Worm (Caenorhabditis elegans) whole organism, L1 larva: ENCODE measurements around the gene szy-4.

Source experiments
- C04F5.9 ChIP-seq: sonication (generic microtip); optimal IDR thresholded peaks from 2 replicates; lab custom pipeline; 2016; ENCODE audit warnings: missing genetic modification characterization, missing compliant biosample characterization
- F16B12.6 ChIP-seq: fragments of 150-350 bp; optimal IDR thresholded peaks from 2 replicates; lab custom pipeline; 2014; ENCODE audit warnings: missing biosample characterization, missing genetic modification characterization
- Y116A8C.19 ChIP-seq: sonication (generic microtip); optimal IDR thresholded peaks from 2 replicates; lab custom pipeline; 2016; ENCODE audit warnings: missing compliant biosample characterization, missing genetic modification characterization, borderline replicate concordance
- ama-1 ChIP-seq: fragments of 150-350 bp; optimal IDR thresholded peaks from 2 replicates; lab custom pipeline; 2014
- blmp-1 ChIP-seq: fragments of 150-350 bp; optimal IDR thresholded peaks from 2 replicates; lab custom pipeline; 2014; ENCODE audit warnings: missing biosample characterization, missing genetic modification characterization
- ceh-82 ChIP-seq, 3 experiments: fragments of 150-350 bp in 1 of 3; sonication (generic microtip) in 2 of 3; optimal IDR thresholded peaks; 2 replicates each; lab custom pipeline; 2014 to 2017; ENCODE audit warnings: missing biosample characterization in 3 of 3, missing genetic modification characterization in 3 of 3
- ces-1 ChIP-seq: fragments of 150-350 bp; optimal IDR thresholded peaks from 2 replicates; lab custom pipeline; 2014; ENCODE audit warnings: missing biosample characterization, missing genetic modification reagents, missing genetic modification characterization
- dsc-1 ChIP-seq: sonication (generic microtip); optimal IDR thresholded peaks from 2 replicates; lab custom pipeline; 2016; ENCODE audit warnings: mild to moderate bottlenecking, missing genetic modification characterization, missing compliant biosample characterization
- efl-1 ChIP-seq, 4 experiments: fragments of 150-350 bp; optimal IDR thresholded peaks in 3 of 4; peaks in 1 of 4; 1 replicate in 1 of 4; 2 replicates in 3 of 4; lab custom pipeline; 2014; ENCODE audit warnings: missing biosample characterization in 2 of 4, missing genetic modification characterization in 2 of 4, missing genetic modification reagents in 2 of 4
- efl-3 ChIP-seq: fragments of 200-800 bp; sonication (Bioruptor generic); optimal IDR thresholded peaks from 2 replicates; lab custom pipeline; 2018; ENCODE audit warnings: mild to moderate bottlenecking, missing genetic modification characterization, missing compliant biosample characterization
- egl-13 ChIP-seq: sonication (generic microtip); optimal IDR thresholded peaks from 2 replicates; lab custom pipeline; 2016; ENCODE audit warnings: missing genotype, missing genetic modification reagents, missing genetic modification characterization, missing compliant biosample characterization
- elt-2 ChIP-seq: sonication (generic microtip); optimal IDR thresholded peaks from 2 replicates; lab custom pipeline; 2016; ENCODE audit warnings: missing genetic modification characterization, mild to moderate bottlenecking, inconsistent platforms, missing compliant biosample characterization, missing genetic modification reagents
- fkh-8 ChIP-seq: sonication (generic microtip); optimal IDR thresholded peaks from 2 replicates; lab custom pipeline; 2016; ENCODE audit warnings: mild to moderate bottlenecking, missing genetic modification characterization, missing compliant biosample characterization
- fos-1 ChIP-seq: fragments of 150-350 bp; optimal IDR thresholded peaks from 2 replicates; lab custom pipeline; 2014; ENCODE audit warnings: missing biosample characterization, missing genetic modification characterization
- irx-1 ChIP-seq: sonication (generic microtip); optimal IDR thresholded peaks from 2 replicates; lab custom pipeline; 2016; ENCODE audit warnings: missing genetic modification characterization, missing compliant biosample characterization
- lin-14 ChIP-seq: fragments of 200-800 bp; sonication (Bioruptor generic); optimal IDR thresholded peaks from 2 replicates; lab custom pipeline; 2018; ENCODE audit warnings: mild to moderate bottlenecking, missing genetic modification characterization, moderate library complexity, missing compliant biosample characterization
- lin-15B ChIP-seq: fragments of 150-350 bp; sonication (generic microtip); optimal IDR thresholded peaks from 3 replicates; lab custom pipeline; 2014; ENCODE audit warnings: missing biosample characterization, missing genetic modification characterization
- lin-35 ChIP-seq, 2 experiments: fragments of 150-350 bp; optimal IDR thresholded peaks; 2 replicates each; lab custom pipeline; 2014; ENCODE audit warnings: missing biosample characterization in 2 of 2, missing genetic modification characterization in 2 of 2, missing genetic modification reagents in 2 of 2
- lsy-2 ChIP-seq, 2 experiments: fragments of 150-350 bp; optimal IDR thresholded peaks; 2 replicates each; lab custom pipeline; 2014; ENCODE audit warnings: missing biosample characterization in 2 of 2, missing genetic modification characterization in 2 of 2
- mab-9 ChIP-seq: fragments of 200-800 bp; sonication (Bioruptor generic); IDR thresholded peaks from 2 replicates; pipeline ENCODE4 v1.3.6; 2022; ENCODE audit warnings: missing genetic modification reagents, missing genetic modification characterization, missing compliant biosample characterization
- mdl-1 ChIP-seq, 2 experiments: fragments of 150-350 bp; optimal IDR thresholded peaks; 2 replicates each; lab custom pipeline; 2014 to 2017; ENCODE audit warnings: missing biosample characterization in 2 of 2, missing genetic modification characterization in 2 of 2, inconsistent platforms in 1 of 2
- nhr-11 ChIP-seq: fragments of 150-350 bp; optimal IDR thresholded peaks from 2 replicates; lab custom pipeline; 2014; ENCODE audit warnings: missing biosample characterization, missing genetic modification characterization
- nhr-19 ChIP-seq: fragments of 200-800 bp; sonication (Bioruptor generic); conservative IDR thresholded peaks from 2 replicates; pipeline ENCODE4 v1.3.6; 2022; ENCODE audit warnings: missing genetic modification characterization, missing compliant biosample characterization
- nhr-28 ChIP-seq: fragments of 150-350 bp; optimal IDR thresholded peaks from 2 replicates; lab custom pipeline; 2014; ENCODE audit warnings: missing biosample characterization, missing genetic modification characterization
- nhr-84 ChIP-seq: sonication (generic microtip); optimal IDR thresholded peaks from 2 replicates; lab custom pipeline; 2017; ENCODE audit warnings: missing biosample characterization, missing genetic modification characterization
- nhr-85 ChIP-seq: sonication (generic microtip); peaks from one replicate; lab custom pipeline; 2016; ENCODE audit warnings: missing genetic modification characterization, inconsistent platforms, missing compliant biosample characterization
- nhr-90 ChIP-seq: sonication (generic microtip); optimal IDR thresholded peaks from 2 replicates; lab custom pipeline; 2016; ENCODE audit warnings: mild to moderate bottlenecking, missing genetic modification characterization, missing compliant biosample characterization; ENCODE audit not compliant: poor library complexity
- pax-3 ChIP-seq: fragments of 200-800 bp; sonication (Bioruptor generic); optimal IDR thresholded peaks from 2 replicates; lab custom pipeline; 2018; ENCODE audit warnings: mild to moderate bottlenecking, missing genetic modification characterization, moderate library complexity, missing compliant biosample characterization
- rnt-1 ChIP-seq: sonication (generic microtip); optimal IDR thresholded peaks from 2 replicates; lab custom pipeline; 2016; ENCODE audit warnings: mild to moderate bottlenecking, missing genetic modification characterization, moderate library complexity, missing compliant biosample characterization
- snu-23 ChIP-seq: sonication (generic microtip); optimal IDR thresholded peaks from 2 replicates; lab custom pipeline; 2016; ENCODE audit warnings: missing genetic modification characterization, missing compliant biosample characterization
- sox-4 ChIP-seq: sonication (generic microtip); optimal IDR thresholded peaks from 2 replicates; lab custom pipeline; 2016; ENCODE audit warnings: missing genetic modification characterization, missing compliant biosample characterization
- unc-130 ChIP-seq: fragments of 150-350 bp; optimal IDR thresholded peaks from 2 replicates; lab custom pipeline; 2017; ENCODE audit warnings: missing biosample characterization, missing genetic modification characterization, inconsistent platforms
- unc-30 ChIP-seq: sonication (generic microtip); optimal IDR thresholded peaks from 2 replicates; lab custom pipeline; 2017; ENCODE audit warnings: missing biosample characterization, missing genetic modification characterization
- unc-86 ChIP-seq: sonication (generic microtip); optimal IDR thresholded peaks from 2 replicates; lab custom pipeline; 2016; ENCODE audit warnings: missing genetic modification characterization, missing compliant biosample characterization
- unc-98 ChIP-seq: fragments of 200-800 bp; sonication (Bioruptor generic); IDR thresholded peaks from 2 replicates; pipeline ENCODE4 v1.3.6; 2022; ENCODE audit warnings: missing genetic modification characterization, missing compliant biosample characterization
- vab-15 ChIP-seq: sonication (generic microtip); optimal IDR thresholded peaks from 2 replicates; lab custom pipeline; 2017; ENCODE audit warnings: missing genotype, mild to moderate bottlenecking, missing genetic modification characterization, missing compliant biosample characterization
- zag-1 ChIP-seq: fragments of 150-350 bp; optimal IDR thresholded peaks from 2 replicates; lab custom pipeline; 2014; ENCODE audit warnings: missing biosample characterization, missing genetic modification characterization
- zip-4 ChIP-seq: fragments of 200-800 bp; sonication (Bioruptor generic); optimal IDR thresholded peaks from 2 replicates; lab custom pipeline; 2018; ENCODE audit warnings: mild to moderate bottlenecking, missing genetic modification characterization, moderate library complexity, missing compliant biosample characterization
- ztf-4 ChIP-seq: fragments of 150-350 bp; optimal IDR thresholded peaks from 2 replicates; lab custom pipeline; 2014; ENCODE audit warnings: missing biosample characterization, missing genetic modification characterization

szy-4 gene

DNA sequence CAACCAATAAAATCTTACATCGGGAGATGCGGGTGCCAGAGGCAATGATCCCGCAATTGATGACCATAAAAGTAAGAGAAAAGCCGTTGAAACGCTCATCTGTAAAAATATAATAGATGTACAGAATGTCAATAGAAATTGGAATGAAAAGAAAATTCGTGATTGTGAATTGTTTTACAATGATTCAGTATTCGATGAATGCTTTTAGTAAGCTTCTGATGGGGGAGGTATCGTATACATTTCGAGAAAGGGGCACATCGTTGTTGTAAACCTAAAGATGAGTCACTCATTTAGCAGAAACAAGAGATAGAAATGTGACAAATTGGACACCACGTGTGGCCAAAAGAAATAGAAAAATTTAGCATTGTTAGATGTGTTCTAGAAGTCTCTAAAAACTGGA is 24.1 kb downstream of the szy-4 start, which contains the start of gene C30B5.6:
Gene C30B5.6 (minus strand): TSS at position 101 of the 400 bp plus-strand sequence.
- TF ChIP-seq F16B12.6 (tag; lab: Kevin White, UChicago) (no peak), sox-4 (tag; lab: Kevin White, UChicago) (no peak), ceh-82 (tag; optimal IDR thresholded peaks at IDR 0.05; lab: Kevin White, UChicago) (no peak), unc-30 (tag; lab: Kevin White, UChicago) (no peak), irx-1 (tag; lab: Kevin White, UChicago) (no peak), rnt-1 (tag; lab: Kevin White, UChicago) (no peak), pax-3 (tag; lab: Kevin White, UChicago) (no peak), nhr-28 (tag; lab: Kevin White, UChicago) (no peak), lsy-2 (tag; optimal IDR thresholded peaks at IDR 0.05; lab: Kevin White, UChicago) (no peak), ces-1 (GFP tag; lab: Kevin White, UChicago) (no peak), ama-1 (lab: Kevin White, UChicago) (no peak), elt-2 (no peak)

DNA sequence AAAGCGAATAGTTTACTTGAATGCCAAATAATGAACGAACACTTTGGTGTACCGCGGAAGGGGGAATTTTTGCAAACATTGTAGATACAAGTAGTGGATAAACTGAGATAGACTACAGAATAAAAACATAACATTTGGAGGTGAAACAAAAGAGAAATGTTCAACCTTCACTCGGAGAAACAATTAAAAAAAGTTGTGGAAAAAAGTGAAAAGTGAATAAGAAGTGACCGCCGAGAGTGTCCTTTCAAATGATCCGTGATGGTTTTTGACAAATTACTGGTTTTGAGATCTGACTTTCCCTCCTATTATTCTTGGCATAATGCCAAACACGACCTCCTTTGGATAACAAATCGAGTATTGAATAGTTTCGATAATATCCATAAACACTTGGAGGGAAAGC is 25.3 kb downstream of the szy-4 start:
- TF ChIP-seq nhr-85 (tag; lab: Kevin White, UChicago) (peak; percentile 57), ama-1 (lab: Kevin White, UChicago) (no peak), blmp-1 (tag; lab: Kevin White, UChicago) (peak; percentile 81)

DNA sequence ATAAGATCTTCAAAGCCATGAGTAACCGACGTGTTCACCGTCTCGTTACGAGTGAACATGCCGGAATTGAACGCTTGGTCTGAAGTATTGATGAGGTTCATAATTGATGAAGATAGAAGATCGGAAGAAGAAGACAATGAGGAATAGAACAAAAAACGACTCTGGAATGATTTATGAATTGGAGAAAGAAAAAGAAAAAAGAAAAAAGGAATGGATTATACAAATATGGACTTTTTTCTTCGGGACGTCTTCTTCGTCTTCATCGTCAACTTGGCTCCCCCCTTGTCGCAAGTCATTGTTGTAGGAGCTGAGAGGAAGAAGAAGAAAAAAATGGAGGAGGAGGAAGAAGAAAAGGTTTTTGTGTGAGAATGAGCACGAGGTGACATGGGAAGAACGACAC is 28.5 kb downstream of the szy-4 start, which contains the start of gene srsy-2:
Gene srsy-2 (minus strand): TSS at position 101 of the 400 bp plus-strand sequence.
- no peak for TF ChIP-seq dsc-1 (tag; lab: Kevin White, UChicago)
- peak; percentile 36 for TF ChIP-seq lin-14
- peak; percentile 15 for TF ChIP-seq unc-86 (tag; lab: Kevin White, UChicago)
- TF ChIP-seq, all 84 proteins: peak for 2

DNA sequence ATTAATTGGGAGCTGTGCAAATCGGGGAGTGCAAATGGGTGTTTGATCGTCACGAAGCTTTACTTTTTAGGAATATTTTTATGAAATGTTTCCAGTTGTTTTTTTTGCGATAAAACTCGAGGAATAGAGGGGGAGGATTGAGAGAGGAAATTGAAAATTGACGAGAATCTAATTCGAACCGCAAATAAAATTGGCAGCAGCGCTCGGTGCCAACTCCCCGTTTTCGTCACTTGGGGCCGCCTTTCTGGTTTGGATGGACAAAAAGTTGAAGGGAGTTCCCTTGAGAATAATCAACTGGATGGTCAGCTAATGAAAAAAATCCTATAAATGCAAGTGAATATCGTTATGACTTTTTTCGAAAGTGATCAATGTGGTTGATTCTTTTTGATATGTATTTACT is 31.6 kb downstream of the szy-4 start:
- TF ChIP-seq mdl-1 (tag; optimal IDR thresholded peaks at IDR 0.05; lab: Kevin White, UChicago) (no peak), nhr-11 (tag; lab: Kevin White, UChicago) (no peak), ama-1 (lab: Kevin White, UChicago) (no peak), lin-15B (tag; lab: Kevin White, UChicago) (no peak), zip-4 (GFP tag; lab: Kevin White, UChicago) (no peak), fkh-8 (no peak), nhr-84 (tag; lab: Kevin White, UChicago) (no peak), lin-14 (peak; percentile 64), efl-1 (optimal IDR thresholded peaks at IDR 0.05; lab: Kevin White, UChicago) (no peak), efl-1 (GFP tag; optimal IDR thresholded peaks at IDR 0.05 in 1 of 2; lab: Kevin White, UChicago) (no peak)

DNA sequence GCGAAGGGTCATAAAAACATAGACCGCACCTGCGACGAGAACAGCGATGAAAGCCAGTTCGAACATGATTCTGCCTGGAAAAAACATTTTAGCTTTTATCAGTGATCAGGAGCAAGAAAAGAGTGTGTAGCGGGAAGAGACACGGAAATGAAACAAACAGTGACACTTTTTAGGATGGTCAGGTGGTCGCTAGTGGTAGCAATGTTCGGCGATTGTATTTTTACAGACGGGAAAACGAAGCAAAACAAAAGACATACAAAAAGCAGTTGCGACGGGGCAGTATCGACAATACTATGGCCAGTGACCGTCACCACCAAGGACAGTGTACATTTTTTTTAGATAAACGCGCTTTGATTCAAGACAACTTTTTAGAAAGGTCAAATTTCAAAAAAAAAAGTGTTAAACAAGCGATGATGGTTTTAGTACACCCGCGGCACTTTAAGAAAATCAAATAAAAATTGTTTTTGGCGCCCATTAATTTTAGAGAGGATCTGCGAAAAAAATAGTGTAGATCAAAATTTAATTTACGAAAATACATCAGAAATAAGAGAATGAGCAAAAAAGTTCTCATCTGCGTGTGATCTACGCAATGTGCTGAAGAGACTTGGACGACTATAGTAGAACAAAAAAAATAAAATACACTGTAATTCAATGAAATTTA is 37.1 kb downstream of the szy-4 start, which contains the start of gene T24H7.9:
Gene T24H7.9 (minus strand): TSS at position 74 of the 661 bp plus-strand sequence.
- no peak for TF ChIP-seq zag-1 (tag; lab: Kevin White, UChicago)
- no peak for TF ChIP-seq irx-1 (tag; lab: Kevin White, UChicago)
- TF ChIP-seq, all 84 proteins: peak for 0

DNA sequence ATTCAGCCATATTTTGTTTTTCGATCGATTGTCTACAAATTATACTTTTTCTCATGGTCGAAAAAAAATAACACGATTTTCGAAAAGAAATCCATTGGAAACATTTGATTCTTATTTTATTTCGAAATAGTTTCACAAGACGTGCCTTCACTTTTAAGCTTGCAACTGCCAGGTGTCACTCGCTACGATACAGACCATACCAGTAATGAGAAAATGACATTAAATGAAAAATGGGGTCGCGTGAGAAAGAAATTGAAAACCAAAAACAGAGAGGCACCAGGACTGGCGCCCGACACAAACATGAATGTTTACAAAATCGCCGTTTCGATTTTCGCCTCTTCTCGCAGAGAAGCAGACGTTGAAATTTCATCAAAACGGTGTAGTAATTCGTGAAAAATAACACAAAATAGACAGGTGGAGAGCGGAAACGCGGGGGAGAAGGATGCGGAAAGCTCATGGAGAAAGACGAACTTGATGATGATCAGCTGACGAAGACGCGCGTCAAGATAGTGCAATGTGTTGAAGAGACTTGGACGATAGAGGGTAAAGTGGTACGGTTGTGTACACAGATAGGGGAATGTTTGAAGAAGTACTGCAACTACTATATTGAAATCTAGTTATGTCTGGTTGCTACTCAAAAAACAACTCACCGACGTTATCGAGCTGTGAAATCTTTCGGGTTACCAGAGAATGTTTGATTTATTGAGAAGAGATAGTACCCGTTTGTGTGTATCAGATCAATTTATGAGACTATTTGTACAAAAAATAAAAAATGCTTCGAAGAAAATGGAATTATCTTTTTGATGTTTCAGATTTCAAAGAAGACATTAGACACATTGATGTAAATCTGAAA is 37.8 kb downstream of the szy-4 start:
- TF ChIP-seq snu-23 (peak; percentile 6), efl-3 (GFP tag; lab: Kevin White, UChicago) (no peak), lin-35 (GFP tag; optimal IDR thresholded peaks at IDR 0.05; lab: Kevin White, UChicago) (peak in 1 of 2 experiments; percentile 45), fos-1 (tag; lab: Kevin White, UChicago) (no peak), unc-30 (tag; lab: Kevin White, UChicago) (no peak), vab-15 (tag; lab: Kevin White, UChicago) (no peak), lin-15B (tag; lab: Kevin White, UChicago) (no peak), F16B12.6 (tag; lab: Kevin White, UChicago) (no peak), lsy-2 (tag; optimal IDR thresholded peaks at IDR 0.05; lab: Kevin White, UChicago) (peak in 1 of 2 experiments; percentile 30), unc-130 (tag; lab: Kevin White, UChicago) (no peak), nhr-19 (GFP tag; lab: Robert Waterston, UW) (no peak), nhr-90 (tag; lab: Kevin White, UChicago) (no peak), unc-98 (GFP tag; lab: Robert Waterston, UW) (no peak), Y116A8C.19 (tag; lab: Kevin White, UChicago) (no peak), mab-9 (GFP tag; lab: Robert Waterston, UW) (no peak), C04F5.9 (tag; lab: Kevin White, UChicago) (no peak), ztf-4 (tag; lab: Kevin White, UChicago) (no peak), egl-13 (tag; lab: Kevin White, UChicago) (no peak)
